Fruit fly (Drosophila melanogaster) whole organism, embryonic: ENCODE results near the gene CG33090.

ENCODE experiments used
- Atf3 ChIP-seq: fragments of 200-800 bp; sonication (Bioruptor generic); optimal IDR thresholded peaks from 3 replicates; lab custom pipeline; 2016; ENCODE audit warnings: missing biosample characterization, missing genetic modification characterization
- CG10959 ChIP-seq: fragments of 200-800 bp; sonication (Bioruptor generic); IDR thresholded peaks from 2 replicates; pipeline ENCODE4 v1.3.6; 2022; ENCODE audit warnings: missing biosample characterization, missing genetic modification characterization
- CG11398 ChIP-seq: fragments of 200-800 bp; sonication (Bioruptor generic); optimal IDR thresholded peaks from 2 replicates; lab custom pipeline; 2016; ENCODE audit warnings: missing biosample characterization, missing genetic modification characterization
- CG12155 ChIP-seq: fragments of 200-800 bp; sonication (Bioruptor generic); optimal IDR thresholded peaks from 3 replicates; lab custom pipeline; 2016; ENCODE audit warnings: missing biosample characterization, missing genetic modification characterization
- CG14860 ChIP-seq: fragments of 200-800 bp; sonication (Bioruptor generic); IDR thresholded peaks from 3 replicates; pipeline ENCODE4 v1.3.6; 2022; ENCODE audit warnings: missing biosample characterization, missing genetic modification characterization; ENCODE audit not compliant: partially characterized antibody
- CG15269 ChIP-seq: fragments of 200-800 bp; sonication (Bioruptor generic); optimal IDR thresholded peaks from 2 replicates; lab custom pipeline; 2018; ENCODE audit warnings: missing biosample characterization, mild to moderate bottlenecking, missing genetic modification characterization, moderate library complexity
- CG15479 ChIP-seq: fragments of 200-800 bp; sonication (Bioruptor generic); optimal IDR thresholded peaks from 3 replicates; lab custom pipeline; 2019; ENCODE audit warnings: missing biosample characterization, mild to moderate bottlenecking, missing genetic modification characterization, moderate library complexity
- CG17612 ChIP-seq: fragments of 200-800 bp; sonication (Bioruptor generic); IDR thresholded peaks from 2 replicates; pipeline ENCODE4 v1.3.6; 2022; ENCODE audit warnings: missing biosample characterization, missing genetic modification characterization
- CG18011 ChIP-seq: fragments of 200-800 bp; sonication (Bioruptor generic); optimal IDR thresholded peaks from 2 replicates; lab custom pipeline; 2017; ENCODE audit warnings: missing biosample characterization, missing genetic modification characterization, mild to moderate bottlenecking, moderate library complexity, missing genotype
- CG1832 ChIP-seq: fragments of 200-800 bp; sonication (Bioruptor generic); optimal IDR thresholded peaks from 2 replicates; lab custom pipeline; 2017; ENCODE audit warnings: missing biosample characterization, mild to moderate bottlenecking, missing genetic modification characterization, inconsistent platforms
- CG2199 ChIP-seq: fragments of 200-800 bp; sonication (Bioruptor generic); IDR thresholded peaks from 3 replicates; pipeline ENCODE4 v1.3.6; 2022; ENCODE audit warnings: missing biosample characterization, missing genetic modification characterization
- CG34376 ChIP-seq: fragments of 200-800 bp; sonication (Bioruptor generic); optimal IDR thresholded peaks from 2 replicates; lab custom pipeline; 2018; ENCODE audit warnings: missing biosample characterization, mild to moderate bottlenecking, missing genetic modification characterization
- CG34422 ChIP-seq: fragments of 200-800 bp; sonication (Bioruptor generic); IDR thresholded peaks from 3 replicates; pipeline ENCODE4 v1.3.6; 2022; ENCODE audit warnings: missing biosample characterization, missing genetic modification characterization
- CG3847 ChIP-seq: fragments of 200-800 bp; sonication (Bioruptor generic); IDR thresholded peaks from 2 replicates; pipeline ENCODE4 v1.3.6; 2022; ENCODE audit warnings: missing biosample characterization, missing genetic modification characterization
- CG4404 ChIP-seq: fragments of 200-800 bp; sonication (Bioruptor generic); IDR thresholded peaks from 2 replicates; pipeline ENCODE4 v1.3.6; 2022; ENCODE audit warnings: missing biosample characterization, missing genetic modification characterization
- CG4820 ChIP-seq: fragments of 200-800 bp; sonication (Bioruptor generic); optimal IDR thresholded peaks from 3 replicates; lab custom pipeline; 2016; ENCODE audit warnings: missing biosample characterization, missing genetic modification characterization
- CG6272 ChIP-seq: fragments of 200-800 bp; sonication (Bioruptor generic); IDR thresholded peaks from 2 replicates; pipeline ENCODE4 v1.3.6; 2022; ENCODE audit warnings: missing biosample characterization, missing genetic modification characterization
- CG6854 ChIP-seq: fragments of 200-800 bp; sonication (Bioruptor generic); optimal IDR thresholded peaks from 3 replicates; lab custom pipeline; 2017; ENCODE audit warnings: missing biosample characterization, mild to moderate bottlenecking, missing genetic modification characterization
- CG8478 ChIP-seq: fragments of >200 bp; optimal IDR thresholded peaks from 2 replicates; lab custom pipeline; 2018
- CTCF ChIP-seq: fragments of 200-800 bp; sonication (Bioruptor generic); optimal IDR thresholded peaks from 2 replicates; lab custom pipeline; 2017; ENCODE audit warnings: missing biosample characterization, mild to moderate bottlenecking, missing genetic modification characterization, moderate library complexity
- D ChIP-seq, 2 experiments: fragments of 200-800 bp in 1 of 2; fragments of >200 bp in 1 of 2; sonication (Bioruptor generic) in 1 of 2; optimal IDR thresholded peaks; 2 replicates in 1 of 2; 3 replicates in 1 of 2; lab custom pipeline; 2017; ENCODE audit warnings: mild to moderate bottlenecking in 1 of 2, missing biosample characterization in 1 of 2, missing genetic modification characterization in 1 of 2, missing genetic modification reagents in 1 of 2
- Doc3 ChIP-seq: fragments of 200-800 bp; sonication (Bioruptor generic); IDR thresholded peaks from 3 replicates; pipeline ENCODE4 v1.3.6; 2022; ENCODE audit warnings: missing biosample characterization, missing genetic modification characterization; ENCODE audit not compliant: partially characterized antibody
- Dref ChIP-seq: fragments of 200-800 bp; sonication (Bioruptor generic); IDR thresholded peaks from 2 replicates; pipeline ENCODE4 v1.3.6; 2022; ENCODE audit warnings: missing biosample characterization, missing genetic modification characterization
- HLH54F ChIP-seq: fragments of 200-800 bp; sonication (Bioruptor generic); optimal IDR thresholded peaks from 3 replicates; lab custom pipeline; 2016; ENCODE audit warnings: missing biosample characterization, missing genetic modification characterization
- Hr78 ChIP-seq, 2 experiments: fragments of 200-800 bp in 1 of 2; fragments of >200 bp in 1 of 2; sonication (Bioruptor generic) in 1 of 2; optimal IDR thresholded peaks; 2 replicates each; lab custom pipeline; 2017 to 2019; ENCODE audit warnings: missing biosample characterization in 2 of 2, missing genetic modification characterization in 2 of 2, mild to moderate bottlenecking in 1 of 2, moderate library complexity in 1 of 2
- Lpt ChIP-seq: fragments of >200 bp; optimal IDR thresholded peaks from 2 replicates; lab custom pipeline; 2018; ENCODE audit warnings: missing biosample characterization, missing genetic modification characterization
- Med ChIP-seq: fragments of 200-800 bp; sonication (Bioruptor generic); peaks from one replicate; lab custom pipeline; 2016; ENCODE audit warnings: missing biosample characterization, missing genetic modification characterization, mild to moderate bottlenecking, inconsistent platforms, moderate library complexity
- NC2α ChIP-seq: fragments of 200-800 bp; sonication (Bioruptor generic); optimal IDR thresholded peaks from 2 replicates; lab custom pipeline; 2016; ENCODE audit warnings: missing biosample characterization, missing genetic modification characterization
- Nf-YC ChIP-seq: fragments of 200-800 bp; optimal IDR thresholded peaks from 3 replicates; lab custom pipeline; 2019; ENCODE audit warnings: missing biosample characterization, mild to moderate bottlenecking, missing genetic modification characterization, moderate library complexity
- Pdp1 ChIP-seq, 2 experiments: fragments of 200-800 bp; sonication (Bioruptor generic); optimal IDR thresholded peaks; 3 replicates each; lab custom pipeline; 2016; ENCODE audit warnings: missing biosample characterization in 2 of 2, missing genetic modification characterization in 2 of 2, mild to moderate bottlenecking in 1 of 2, moderate library complexity in 1 of 2
- Poxn ChIP-seq: fragments of 200-800 bp; sonication (Bioruptor generic); IDR thresholded peaks from 2 replicates; pipeline ENCODE4 v1.3.6; 2022; ENCODE audit warnings: missing biosample characterization, missing genetic modification characterization
- Ptx1 ChIP-seq: fragments of 200-800 bp; sonication (Bioruptor generic); IDR thresholded peaks from 2 replicates; pipeline ENCODE4 v1.3.6; 2022; ENCODE audit warnings: missing biosample characterization, missing genetic modification characterization
- crol ChIP-seq: fragments of 200-800 bp; sonication (Bioruptor generic); IDR thresholded peaks from 2 replicates; pipeline ENCODE4 v1.3.6; 2022; ENCODE audit warnings: missing biosample characterization, missing genetic modification characterization
- dysf ChIP-seq: fragments of 200-800 bp; sonication (Bioruptor generic); IDR thresholded peaks from 3 replicates; pipeline ENCODE4 v1.3.6; 2022; ENCODE audit warnings: missing biosample characterization, missing genetic modification characterization
- exex ChIP-seq: fragments of 200-800 bp; sonication (Bioruptor generic); optimal IDR thresholded peaks from 4 replicates; lab custom pipeline; 2018; ENCODE audit warnings: missing biosample characterization, mild to moderate bottlenecking, missing genetic modification characterization, moderate library complexity
- fru ChIP-seq: fragments of >200 bp; optimal IDR thresholded peaks from 2 replicates; lab custom pipeline; 2017
- gfzf ChIP-seq: fragments of 200-800 bp; sonication (Bioruptor generic); optimal IDR thresholded peaks from 2 replicates; lab custom pipeline; 2016; ENCODE audit warnings: missing biosample characterization, mild to moderate bottlenecking, missing genetic modification characterization, moderate library complexity
- grn ChIP-seq: fragments of 200-800 bp; sonication (Bioruptor generic); optimal IDR thresholded peaks from 3 replicates; lab custom pipeline; 2017; ENCODE audit warnings: missing biosample characterization, missing genetic modification characterization
- kni ChIP-seq: fragments of 200-800 bp; sonication (Bioruptor generic); optimal IDR thresholded peaks from 3 replicates; lab custom pipeline; 2017; ENCODE audit warnings: mild to moderate bottlenecking, missing biosample characterization, missing genetic modification reagents, missing genetic modification characterization
- lmd ChIP-seq: fragments of 200-800 bp; sonication (Bioruptor generic); IDR thresholded peaks from 2 replicates; pipeline ENCODE4 v1.3.6; 2022; ENCODE audit warnings: missing biosample characterization, missing genetic modification characterization
- mirr ChIP-seq: fragments of 200-800 bp; sonication (Bioruptor generic); optimal IDR thresholded peaks from 3 replicates; lab custom pipeline; 2018; ENCODE audit warnings: missing biosample characterization, mild to moderate bottlenecking, missing genetic modification characterization
- pnt ChIP-seq: fragments of 200-800 bp; sonication (Bioruptor generic); optimal IDR thresholded peaks from 3 replicates; lab custom pipeline; 2016; ENCODE audit warnings: missing biosample characterization, missing genetic modification characterization
- scrt ChIP-seq: fragments of 200-800 bp; sonication (Bioruptor generic); optimal IDR thresholded peaks from 2 replicates; lab custom pipeline; 2018; ENCODE audit warnings: missing biosample characterization, mild to moderate bottlenecking, missing genetic modification characterization, moderate library complexity
- sd ChIP-seq: fragments of 200-800 bp; sonication (Bioruptor generic); optimal IDR thresholded peaks from 3 replicates; lab custom pipeline; 2018; ENCODE audit warnings: missing biosample characterization, mild to moderate bottlenecking, missing genetic modification characterization, moderate library complexity
- sr ChIP-seq: fragments of 200-800 bp; sonication (Bioruptor generic); IDR thresholded peaks from 3 replicates; pipeline ENCODE4 v1.3.6; 2022; ENCODE audit warnings: missing biosample characterization, missing genetic modification characterization
- tna ChIP-seq: fragments of 200-800 bp; sonication (Bioruptor generic); IDR thresholded peaks from 2 replicates; pipeline ENCODE4 v1.3.6; 2022; ENCODE audit warnings: missing biosample characterization, missing genetic modification characterization; ENCODE audit not compliant: partially characterized antibody

Gene CG33090

DNA sequence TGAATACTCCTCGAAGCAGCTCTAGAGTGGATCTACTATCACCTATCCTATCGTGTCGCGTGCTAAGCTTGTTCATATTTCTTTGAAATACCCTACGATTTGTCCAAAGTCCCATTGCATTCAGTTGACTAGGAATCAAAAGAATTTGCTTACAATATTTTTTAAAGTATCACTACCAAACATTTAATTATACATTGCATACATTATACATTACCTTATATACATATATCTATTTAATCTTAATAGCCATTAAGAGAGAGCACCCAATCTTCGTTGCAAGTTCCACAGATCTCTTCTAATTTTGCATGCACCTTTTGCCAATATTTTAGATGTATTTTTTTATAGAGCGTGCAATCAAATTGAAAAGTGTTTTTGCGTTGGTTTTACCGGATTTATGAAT, 15.4 kb upstream of the CG33090 start (continued):
- TF ChIP-seq Poxn (GFP tag; lab: Robert Waterston, UW): no peak
- no peak for TF ChIP-seq CG2199 (GFP tag; lab: Robert Waterston, UW)
- TF ChIP-seq CG6272: no peak
- no peak for TF ChIP-seq D (optimal IDR thresholded peaks at IDR 0.05; lab: Kevin White, UChicago)
- TF ChIP-seq D (GFP tag; optimal IDR thresholded peaks at IDR 0.05; lab: Kevin White, UChicago): no peak
- no peak for TF ChIP-seq Dref (GFP tag; lab: Robert Waterston, UW)

DNA sequence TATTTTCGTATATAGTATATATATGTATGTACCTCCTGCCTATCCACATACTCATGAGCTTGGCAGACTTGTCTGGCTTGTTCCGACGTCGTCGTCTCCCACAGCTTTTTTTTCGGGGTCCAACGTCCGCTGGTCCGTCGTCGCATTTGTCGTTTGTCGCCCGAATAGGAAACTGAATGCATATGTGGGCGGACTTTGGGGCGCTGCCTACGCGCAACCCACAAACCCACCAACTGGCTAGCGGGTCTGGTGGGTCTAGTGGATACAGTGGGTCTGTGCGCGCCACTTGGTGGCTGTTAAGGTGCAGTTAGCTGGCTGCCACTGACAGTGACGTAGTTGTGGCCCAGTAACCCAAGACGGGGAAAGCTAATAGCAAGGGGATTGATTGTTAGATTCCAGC, 15.0 kb upstream of the CG33090 start:
- no peak for TF ChIP-seq scrt
- no peak for TF ChIP-seq tna (GFP tag; lab: Robert Waterston, UW)
- TF ChIP-seq CG8478: no peak
- TF ChIP-seq Med: peak; percentile 11
- TF ChIP-seq sr (GFP tag; lab: Robert Waterston, UW): peak; percentile 97
- TF ChIP-seq CG1832 (GFP tag; lab: Kevin White, UChicago): no peak
- no peak for TF ChIP-seq CG4404 (GFP tag; lab: Robert Waterston, UW)
- TF ChIP-seq CG18011 (GFP tag; lab: Kevin White, UChicago): no peak
- TF ChIP-seq Doc3 (GFP tag; lab: Robert Waterston, UW): no peak
- TF ChIP-seq pnt (GFP tag; lab: Kevin White, UChicago): no peak

DNA sequence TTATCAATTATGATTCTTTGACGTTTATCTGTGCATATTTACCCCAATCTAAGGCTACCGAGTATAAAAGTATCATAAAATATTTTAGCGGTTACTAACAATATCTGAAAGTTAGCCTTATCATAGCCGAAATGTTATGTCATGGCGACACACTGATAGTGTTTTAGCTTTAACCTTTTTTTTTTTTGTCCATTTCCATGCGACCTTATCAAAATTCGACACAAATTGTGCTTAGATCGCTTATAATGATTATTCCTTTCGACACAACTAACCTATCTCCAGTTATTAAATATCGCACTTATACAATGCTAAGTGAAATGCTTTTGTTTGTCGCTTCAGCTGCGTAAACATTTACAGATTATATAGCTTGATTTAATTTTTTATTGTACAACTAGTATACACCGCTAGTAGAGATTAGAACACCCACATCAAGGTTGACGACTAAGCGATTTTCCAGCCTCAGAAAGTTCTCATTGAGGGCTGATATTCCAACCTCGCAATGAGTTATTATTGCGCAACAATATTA, 2.4 kb downstream of the CG33090 start:
- TF ChIP-seq exex (tag; lab: Kevin White, UChicago) (peak; percentile 76), CG10959 (GFP tag; lab: Robert Waterston, UW) (no peak), grn (GFP tag; lab: Kevin White, UChicago) (peak; percentile 74), Pdp1 (GFP tag; optimal IDR thresholded peaks at IDR 0.05; lab: Kevin White, UChicago) (peak in 1 of 2 experiments; percentile 86), NC2α (no peak), sd (tag; lab: Kevin White, UChicago) (peak; percentile 43), Hr78 (GFP tag; optimal IDR thresholded peaks at IDR 0.05; lab: Kevin White, UChicago) (peak in 1 of 2 experiments; percentile 49), CG12155 (GFP tag; lab: Kevin White, UChicago) (no peak), CG34376 (peak; percentile 35), Lpt (GFP tag; lab: Kevin White, UChicago) (no peak), mirr (GFP tag; lab: Kevin White, UChicago) (peak; percentile 50)

DNA sequence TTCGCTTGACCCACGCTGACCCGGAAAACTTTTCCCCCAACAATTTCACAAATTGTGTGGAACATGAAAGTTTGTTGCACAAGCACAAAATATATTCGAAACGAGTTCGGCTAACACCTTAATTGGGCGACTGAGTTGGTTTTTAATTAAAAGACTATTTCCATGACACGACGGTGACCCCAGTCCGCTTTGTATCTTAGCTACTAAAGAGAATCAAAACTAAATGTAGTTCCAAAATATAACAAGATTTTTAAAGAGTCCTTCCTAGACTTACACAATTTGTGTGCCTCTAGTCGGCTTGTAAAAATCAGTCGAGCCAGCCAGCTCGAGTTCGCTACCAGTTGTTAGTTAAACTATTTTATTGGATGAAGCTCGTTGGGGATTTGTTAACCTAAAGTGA, 4.0 kb downstream of the CG33090 start, which contains the start of gene CG15286:
Gene CG15286, plus strand, starts transcription at position 301 of the 400 bp plus-strand sequence.
- TF ChIP-seq CG4820 (GFP tag; lab: Kevin White, UChicago) (no peak), gfzf (no peak), HLH54F (GFP tag; lab: Kevin White, UChicago) (no peak), CG3847 (GFP tag; lab: Robert Waterston, UW) (no peak), CG11398 (GFP tag; lab: Kevin White, UChicago) (no peak), CG17612 (GFP tag; lab: Robert Waterston, UW) (no peak)

DNA sequence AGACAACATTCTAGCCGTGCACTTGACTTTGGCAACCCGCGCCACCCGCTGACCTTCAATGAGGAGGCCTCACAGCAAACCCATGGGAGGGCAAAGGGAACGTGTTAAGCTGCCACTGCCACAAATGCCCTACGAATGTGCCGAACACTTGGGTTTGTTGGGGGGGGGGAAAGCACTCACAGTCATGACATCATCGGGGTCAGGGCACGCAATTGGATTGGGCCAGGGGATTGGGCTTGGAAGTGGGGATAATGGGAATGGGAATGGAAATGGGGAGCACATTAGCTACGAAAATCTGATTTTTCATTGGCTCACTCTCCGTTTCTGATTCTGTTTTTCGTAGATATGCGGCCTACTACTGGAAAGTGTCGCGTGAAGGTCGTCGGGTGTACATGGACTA, 7.0 kb downstream of the CG33090 start:
- TF ChIP-seq Ptx1: no peak
- TF ChIP-seq CG14860 (GFP tag; lab: Robert Waterston, UW): no peak
- TF ChIP-seq CG15269 (tag; lab: Kevin White, UChicago): no peak
- no peak for TF ChIP-seq fru (lab: Kevin White, UChicago)
- TF ChIP-seq CG15479 (GFP tag; lab: Kevin White, UChicago): no peak
- TF ChIP-seq kni (GFP tag; lab: Kevin White, UChicago): no peak
- no peak for TF ChIP-seq CTCF (GFP tag; lab: Kevin White, UChicago)
- peak; percentile 77 for TF ChIP-seq Nf-YC (tag; lab: Kevin White, UChicago)
- no peak for TF ChIP-seq dysf (GFP tag; lab: Robert Waterston, UW)
- peak; percentile 77 for TF ChIP-seq crol (GFP tag; lab: Robert Waterston, UW)
- TF ChIP-seq sd (tag; lab: Kevin White, UChicago): no peak
- TF ChIP-seq lmd: no peak
- TF ChIP-seq CG6854: no peak
- TF ChIP-seq Atf3 (GFP tag; lab: Kevin White, UChicago): peak; percentile 60
- TF ChIP-seq CG34422: 0 out of 3 replicates have a peak, but pooled peaks have one; percentile 29
- peak in 1 of 2 experiments; percentile 76 for TF ChIP-seq Hr78 (GFP tag; optimal IDR thresholded peaks at IDR 0.05; lab: Kevin White, UChicago)
